Fruit fly (Drosophila melanogaster) whole organism, wandering third instar larva: ENCODE measurements around the gene CG7298.
A peak's percentile ranks its signal among the peaks of the same experiment; 100 is the strongest.

Source experiments
- Abd-B ChIP-seq: fragments of >200 bp; optimal IDR thresholded peaks from 2 replicates; lab custom pipeline; 2017; ENCODE audit warnings: missing biosample characterization, missing genetic modification characterization
- CG32264 ChIP-seq: fragments of 200-800 bp; sonication (Bioruptor generic); optimal IDR thresholded peaks from 2 replicates; lab custom pipeline; 2016; ENCODE audit warnings: missing biosample characterization, missing genetic modification characterization
- CG9705 ChIP-seq: fragments of 200-800 bp; sonication (Bioruptor generic); optimal IDR thresholded peaks from 2 replicates; lab custom pipeline; 2018; ENCODE audit warnings: missing biosample characterization, mild to moderate bottlenecking, missing genetic modification characterization
- CrebA ChIP-seq: fragments of 200-800 bp; sonication (Bioruptor generic); optimal IDR thresholded peaks from 2 replicates; lab custom pipeline; 2016; ENCODE audit warnings: missing biosample characterization, mild to moderate bottlenecking, missing genetic modification characterization, borderline replicate concordance
- Dfd ChIP-seq: fragments of >200 bp; optimal IDR thresholded peaks from 2 replicates; lab custom pipeline; 2017; ENCODE audit warnings: missing biosample characterization, missing genetic modification characterization
- Dif ChIP-seq: fragments of 200-275, 200-300 bp; sonication (Bioruptor generic); optimal IDR thresholded peaks from 2 replicates; lab custom pipeline; 2018; ENCODE audit warnings: missing biosample characterization, missing genetic modification characterization; ENCODE audit not compliant: partially characterized antibody
- GATAd ChIP-seq: sonication (Bioruptor generic); optimal IDR thresholded peaks from 2 replicates; lab custom pipeline; 2016; ENCODE audit warnings: missing biosample characterization, missing genetic modification characterization
- HLH106 ChIP-seq: fragments of 200-800 bp; optimal IDR thresholded peaks from 3 replicates; lab custom pipeline; 2019; ENCODE audit warnings: missing biosample characterization, mild to moderate bottlenecking, missing genetic modification characterization, moderate library complexity
- Hnf4 ChIP-seq: fragments of 200-800 bp; sonication (Bioruptor generic); optimal IDR thresholded peaks from 2 replicates; lab custom pipeline; 2016; ENCODE audit warnings: missing biosample characterization, mild to moderate bottlenecking, missing genetic modification characterization
- Hr78 ChIP-seq: fragments of >200 bp; optimal IDR thresholded peaks from 2 replicates; lab custom pipeline; 2017; ENCODE audit warnings: missing biosample characterization, missing genetic modification characterization
- Hr83 ChIP-seq: fragments of 200-300 bp; sonication (Bioruptor generic); optimal IDR thresholded peaks from 2 replicates; lab custom pipeline; 2016; ENCODE audit warnings: missing biosample characterization, mild to moderate bottlenecking, missing genetic modification characterization, moderate library complexity; ENCODE audit not compliant: poor library complexity, severe bottlenecking
- Jra ChIP-seq: sonication (Bioruptor generic); optimal IDR thresholded peaks from 2 replicates; lab custom pipeline; 2016; ENCODE audit warnings: missing biosample characterization, missing genetic modification characterization
- Mio ChIP-seq: sonication (Bioruptor generic); optimal IDR thresholded peaks from 2 replicates; lab custom pipeline; 2016; ENCODE audit warnings: missing biosample characterization, missing genetic modification characterization
- Myc ChIP-seq: fragments of >200 bp; optimal IDR thresholded peaks from 2 replicates; lab custom pipeline; 2017
- N ChIP-seq: fragments of >200 bp; optimal IDR thresholded peaks from 2 replicates; lab custom pipeline; 2018; ENCODE audit warnings: missing biosample characterization, missing external identifiers, missing genetic modification characterization
- OdsH ChIP-seq: fragments of 200-800 bp; sonication (Bioruptor generic); optimal IDR thresholded peaks from 2 replicates; lab custom pipeline; 2016; ENCODE audit warnings: missing biosample characterization, mild to moderate bottlenecking, missing genetic modification characterization
- Rel ChIP-seq, 2 experiments: fragments of 200-800 bp; sonication (Bioruptor generic) in 1 of 2; optimal IDR thresholded peaks; 2 replicates in 1 of 2; 3 replicates in 1 of 2; lab custom pipeline; 2016 to 2019; ENCODE audit warnings: mild to moderate bottlenecking in 2 of 2, missing biosample characterization in 2 of 2, missing genetic modification characterization in 2 of 2, moderate library complexity in 1 of 2
- Sp1 ChIP-seq: fragments of 200-800 bp; sonication (Bioruptor generic); optimal IDR thresholded peaks from 3 replicates; lab custom pipeline; 2019; ENCODE audit warnings: missing biosample characterization, mild to moderate bottlenecking, missing genetic modification characterization, moderate library complexity
- Vsx2 ChIP-seq: fragments of 200-300, 225-300 bp; sonication (Bioruptor generic); optimal IDR thresholded peaks from 2 replicates; lab custom pipeline; 2018; ENCODE audit warnings: missing biosample characterization, missing genetic modification characterization; ENCODE audit not compliant: partially characterized antibody
- br ChIP-seq: fragments of 200-800 bp; sonication (Bioruptor generic); optimal IDR thresholded peaks from 2 replicates; lab custom pipeline; 2016; ENCODE audit warnings: missing biosample characterization, missing genetic modification characterization
- brk ChIP-seq: fragments of 200-800 bp; sonication (Bioruptor generic); optimal IDR thresholded peaks from 2 replicates; lab custom pipeline; 2016; ENCODE audit warnings: missing biosample characterization, mild to moderate bottlenecking, missing genetic modification characterization
- dl ChIP-seq, 2 experiments: fragments of 175-275, 200-275 bp in 1 of 2; fragments of 200-275 bp in 1 of 2; sonication (Bioruptor generic); optimal IDR thresholded peaks; lab custom pipeline; 2018; ENCODE audit warnings: mild to moderate bottlenecking in 2 of 2, missing biosample characterization in 2 of 2, missing genetic modification characterization in 2 of 2, moderate library complexity in 2 of 2; ENCODE audit not compliant: partially characterized antibody in 2 of 2, insufficient read depth in 1 of 2
- dmrt93B ChIP-seq: fragments of 200-800 bp; sonication (Bioruptor generic); optimal IDR thresholded peaks from 2 replicates; lab custom pipeline; 2018; ENCODE audit warnings: missing biosample characterization, mild to moderate bottlenecking, missing genetic modification characterization
- dsf ChIP-seq: sonication (Bioruptor generic); optimal IDR thresholded peaks from 2 replicates; lab custom pipeline; 2016; ENCODE audit warnings: missing biosample characterization, missing genetic modification characterization, borderline replicate concordance
- ey ChIP-seq: fragments of 200-800 bp; sonication (Bioruptor generic); optimal IDR thresholded peaks from 2 replicates; lab custom pipeline; 2016; ENCODE audit warnings: missing biosample characterization, missing genetic modification characterization
- foxo ChIP-seq, 2 experiments: fragments of 200-800 bp; sonication (Bioruptor generic); optimal IDR thresholded peaks; 2 replicates in 1 of 2; 3 replicates in 1 of 2; lab custom pipeline; 2016 to 2017; ENCODE audit warnings: missing biosample characterization in 2 of 2, missing genetic modification characterization in 2 of 2
- fru ChIP-seq: fragments of 200-800 bp; sonication (Bioruptor generic); optimal IDR thresholded peaks from 3 replicates; lab custom pipeline; 2016; ENCODE audit warnings: missing biosample characterization, mild to moderate bottlenecking, missing genetic modification characterization
- h ChIP-seq: fragments of 200-800 bp; sonication (Bioruptor generic); optimal IDR thresholded peaks from 3 replicates; lab custom pipeline; 2016; ENCODE audit warnings: missing biosample characterization, mild to moderate bottlenecking, missing genetic modification characterization
- jim ChIP-seq: fragments of 175-275, 200-325 bp; sonication (Bioruptor generic); optimal IDR thresholded peaks from 2 replicates; lab custom pipeline; 2016; ENCODE audit warnings: missing biosample characterization, mild to moderate bottlenecking, missing genetic modification characterization
- lola ChIP-seq: fragments of >200 bp; optimal IDR thresholded peaks from 2 replicates; lab custom pipeline; 2017; ENCODE audit warnings: missing biosample characterization, missing genetic modification characterization
- pan ChIP-seq: fragments of >200 bp; optimal IDR thresholded peaks from 2 replicates; lab custom pipeline; 2017
- psq ChIP-seq: fragments of 200-800 bp; sonication (Bioruptor generic); optimal IDR thresholded peaks from 3 replicates; lab custom pipeline; 2017; ENCODE audit warnings: missing biosample characterization, mild to moderate bottlenecking, missing genetic modification characterization, moderate library complexity
- rgr ChIP-seq: fragments of 200-800 bp; sonication (Bioruptor generic); optimal IDR thresholded peaks from 3 replicates; lab custom pipeline; 2016; ENCODE audit warnings: missing biosample characterization, mild to moderate bottlenecking, missing genetic modification characterization
- sage ChIP-seq: fragments of 200-800 bp; sonication (Bioruptor generic); optimal IDR thresholded peaks from 2 replicates; lab custom pipeline; 2016; ENCODE audit warnings: missing biosample characterization, mild to moderate bottlenecking, missing genetic modification characterization
- sv ChIP-seq: fragments of 200-800 bp; sonication (Bioruptor generic); optimal IDR thresholded peaks from 3 replicates; lab custom pipeline; 2016; ENCODE audit warnings: missing biosample characterization, missing genetic modification characterization
- tai ChIP-seq: sonication (Bioruptor generic); optimal IDR thresholded peaks from 2 replicates; lab custom pipeline; 2016; ENCODE audit warnings: missing biosample characterization, missing genetic modification characterization
- usp ChIP-seq: fragments of >200 bp; optimal IDR thresholded peaks from 2 replicates; lab custom pipeline; 2017; ENCODE audit warnings: missing biosample characterization, missing genetic modification characterization
- woc ChIP-seq: sonication (Bioruptor generic); optimal IDR thresholded peaks from 2 replicates; lab custom pipeline; 2016; ENCODE audit warnings: missing biosample characterization, mild to moderate bottlenecking, missing genetic modification characterization

CG7298 gene

dm6 chr3L:20194731-20195130, 8.8 kb downstream of the CG7298 start:
- peak; percentile 79 for TF ChIP-seq h
- peak; percentile 41 for TF ChIP-seq psq (GFP tag; lab: Kevin White, UChicago)
- no peak for TF ChIP-seq GATAd
- peak; percentile 71 for TF ChIP-seq HLH106
- TF ChIP-seq woc (GFP tag; lab: Kevin White, UChicago): peak; percentile 43
- TF ChIP-seq br (GFP tag; lab: Kevin White, UChicago): peak; percentile 66
- TF ChIP-seq Dfd (GFP tag; lab: Kevin White, UChicago): no peak
- TF ChIP-seq brk (GFP tag; lab: Kevin White, UChicago): peak; percentile 23
- TF ChIP-seq Myc (lab: Kevin White, UChicago): no peak
- no peak for TF ChIP-seq CrebA
- peak; percentile 34 for TF ChIP-seq dmrt93B (GFP tag; lab: Kevin White, UChicago)
- TF ChIP-seq OdsH (GFP tag; lab: Kevin White, UChicago): peak; percentile 61
- no peak for TF ChIP-seq Mio
- no peak for TF ChIP-seq dsf
- no peak for TF ChIP-seq sv (GFP tag; lab: Kevin White, UChicago)
- peak; percentile 60 for TF ChIP-seq Sp1 (GFP tag; lab: Kevin White, UChicago)
- TF ChIP-seq usp: no peak
- TF ChIP-seq Hr83 (GFP tag; lab: Kevin White, UChicago): no peak
- TF ChIP-seq CG9705 (GFP tag; lab: Kevin White, UChicago): no peak
- no peak for TF ChIP-seq Jra (GFP tag; lab: Kevin White, UChicago)
- no peak for TF ChIP-seq N (GFP tag; lab: Kevin White, UChicago)
- TF ChIP-seq foxo (GFP tag; optimal IDR thresholded peaks at IDR 0.05; lab: Kevin White, UChicago): peak in 1 of 2 experiments; percentile 77
- peak; percentile 60 for TF ChIP-seq ey (GFP tag; lab: Kevin White, UChicago)
- TF ChIP-seq Abd-B (GFP tag; lab: Kevin White, UChicago): no peak
- TF ChIP-seq sage: peak; percentile 36
- peak; percentile 29 for TF ChIP-seq tai (GFP tag; lab: Kevin White, UChicago)
- no peak for TF ChIP-seq Dif (GFP tag; lab: Kevin White, UChicago)
- TF ChIP-seq dl (GFP tag; optimal IDR thresholded peaks at IDR 0.05; lab: Kevin White, UChicago; ENCODE audit: insufficient read depth in 1 of 2, partially characterized antibody in 2 of 2): no peak
- TF ChIP-seq Rel (GFP tag; optimal IDR thresholded peaks at IDR 0.05; lab: Kevin White, UChicago): no peak
- TF ChIP-seq Rel (tag; optimal IDR thresholded peaks at IDR 0.05; lab: Kevin White, UChicago): no peak
- no peak for TF ChIP-seq lola (GFP tag; lab: Kevin White, UChicago)
- no peak for TF ChIP-seq pan (lab: Kevin White, UChicago)
- no peak for TF ChIP-seq CG32264 (GFP tag; lab: Kevin White, UChicago)
- peak; percentile 67 for TF ChIP-seq fru
- peak; percentile 64 for TF ChIP-seq Hnf4 (GFP tag; lab: Kevin White, UChicago)
- TF ChIP-seq jim (GFP tag; lab: Kevin White, UChicago): no peak
- TF ChIP-seq Hr78 (GFP tag; lab: Kevin White, UChicago): no peak
- TF ChIP-seq rgr (GFP tag; lab: Kevin White, UChicago): peak; percentile 71
- no peak for TF ChIP-seq Vsx2 (GFP tag; lab: Kevin White, UChicago)
- TF ChIP-seq, all 38 proteins: peak for 16

DNA sequence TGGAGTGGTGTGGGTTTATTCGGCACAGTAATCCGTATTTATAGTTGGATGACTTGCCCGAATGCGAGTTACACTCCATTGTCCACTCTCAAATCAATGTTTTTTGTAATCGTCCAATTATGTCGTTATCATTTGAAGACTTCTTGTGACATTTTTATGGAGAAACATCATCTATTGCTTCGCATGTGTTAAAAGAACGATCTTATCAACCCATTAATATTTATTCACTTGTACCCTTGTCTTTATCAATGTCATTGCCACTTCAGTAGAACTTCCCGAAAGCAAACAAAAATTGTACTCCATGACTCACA, 9.8 kb downstream of the CG7298 start:
- no peak for TF ChIP-seq CG32264 (GFP tag; lab: Kevin White, UChicago)
- no peak for TF ChIP-seq Mio
